Fruit fly (Drosophila melanogaster): ENCODE results near the gene CG6638.

CG6638 gene

DNA sequence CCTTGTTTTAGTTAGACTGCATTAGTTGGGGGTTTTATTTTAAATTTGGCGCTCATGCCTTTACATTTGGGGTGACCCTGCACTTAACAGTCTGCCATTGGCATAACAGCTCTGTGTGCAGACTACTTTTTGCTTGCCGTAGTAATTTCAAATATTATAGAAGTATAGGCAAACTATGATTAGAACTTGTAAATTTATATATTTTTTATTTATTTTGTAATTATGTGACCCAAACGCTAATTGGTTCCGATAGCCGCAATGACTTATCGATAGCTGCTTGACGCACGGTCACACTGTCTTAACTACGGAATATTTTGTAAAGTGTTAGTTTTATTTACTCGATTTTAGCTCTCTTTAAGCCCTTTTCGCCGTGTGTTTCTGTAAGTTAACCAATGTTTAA, 31.2 kb downstream of the CG6638 start, which contains the start of gene rhea (continued):
- no peak for TF ChIP-seq Fer3 (tag; optimal IDR thresholded peaks at IDR 0.05)
- TF ChIP-seq BEAF-32 (GFP tag; optimal IDR thresholded peaks at IDR 0.05): peak; percentile 84
- no peak for TF ChIP-seq lov (optimal IDR thresholded peaks at IDR 0.05)
- no peak for TF ChIP-seq lov (GFP tag; IDR thresholded peaks at IDR 0.05)
- TF ChIP-seq CG4424 (GFP tag; optimal IDR thresholded peaks at IDR 0.05): peak; percentile 22
- peak; percentile 92 for TF ChIP-seq CG13287 (GFP tag; IDR thresholded peaks at IDR 0.05; ENCODE audit: partially characterized antibody)
- no peak for TF ChIP-seq Doc2 (GFP tag; IDR thresholded peaks at IDR 0.05)
- TF ChIP-seq CG34422 (GFP tag; IDR thresholded peaks at IDR 0.05): no peak
- no peak for TF ChIP-seq CG17359 (tag; optimal IDR thresholded peaks at IDR 0.05)
- peak; percentile 68 for TF ChIP-seq CG12659 (GFP tag; optimal IDR thresholded peaks at IDR 0.05)
- TF ChIP-seq ttk (GFP tag; IDR thresholded peaks at IDR 0.05): no peak
- TF ChIP-seq Elba2 (GFP tag; optimal IDR thresholded peaks at IDR 0.05): no peak
- TF ChIP-seq CG2129 (GFP tag; IDR thresholded peaks at IDR 0.05; ENCODE audit: partially characterized antibody): peak; percentile 61
- TF ChIP-seq slbo (GFP tag; IDR thresholded peaks at IDR 0.05): peak; percentile 39; the same call in 1 of the 2 replicates
- no peak for TF ChIP-seq repo (GFP tag; optimal IDR thresholded peaks at IDR 0.05)
- no peak for TF ChIP-seq CG8359 (GFP tag; optimal IDR thresholded peaks at IDR 0.05; ENCODE audit: borderline replicate concordance)
- TF ChIP-seq Fer1 (GFP tag; optimal IDR thresholded peaks at IDR 0.05): peak; percentile 23
- TF ChIP-seq dm (GFP tag; optimal IDR thresholded peaks at IDR 0.05): no peak
- no peak for TF ChIP-seq CG7372 (GFP tag; IDR thresholded peaks at IDR 0.05)
- no peak for TF ChIP-seq MESR4 (GFP tag; optimal IDR thresholded peaks at IDR 0.05)
- TF ChIP-seq stwl (tag; optimal IDR thresholded peaks at IDR 0.05): peak; percentile 53
- no peak for TF ChIP-seq CG15073 (GFP tag; optimal IDR thresholded peaks at IDR 0.05)
- no peak for TF ChIP-seq Hsf (GFP tag; optimal IDR thresholded peaks at IDR 0.05)
- TF ChIP-seq Ravus (GFP tag; IDR thresholded peaks at IDR 0.05): no peak
- TF ChIP-seq lbe (GFP tag; optimal IDR thresholded peaks at IDR 0.05): peak; percentile 53
- TF ChIP-seq dpn (GFP tag; optimal IDR thresholded peaks at IDR 0.05): peak in 1 of 2 experiments; percentile 39
- no peak for TF ChIP-seq CG6689 (GFP tag; IDR thresholded peaks at IDR 0.05)
- peak; percentile 6 for TF ChIP-seq Chrac-16 (GFP tag; optimal IDR thresholded peaks at IDR 0.05)
- no peak for TF ChIP-seq Tbp (GFP tag; optimal IDR thresholded peaks at IDR 0.05)
- TF ChIP-seq CG30431 (GFP tag; optimal IDR thresholded peaks at IDR 0.05): no peak
- no peak for TF ChIP-seq Awh (GFP tag; IDR thresholded peaks at IDR 0.05)
- peak; percentile 7 for TF ChIP-seq tx (GFP tag; optimal IDR thresholded peaks at IDR 0.05)
- peak; percentile 57 for TF ChIP-seq CG42726 (GFP tag; IDR thresholded peaks at IDR 0.05; ENCODE audit: partially characterized antibody)
- peak; percentile 71; the same call in 2 of the 3 replicates for TF ChIP-seq CG6791 (GFP tag; IDR thresholded peaks at IDR 0.05; ENCODE audit: partially characterized antibody)
- peak; percentile 52 for TF ChIP-seq HmgZ (tag; optimal IDR thresholded peaks at IDR 0.05)
- peak; percentile 73 for TF ChIP-seq sens (GFP tag)
- no peak for TF ChIP-seq CG7271 (tag; optimal IDR thresholded peaks at IDR 0.05)
- peak; percentile 53 for TF ChIP-seq tin (GFP tag; optimal IDR thresholded peaks at IDR 0.05)
- peak; percentile 15 for TF ChIP-seq CG13424 (tag; optimal IDR thresholded peaks at IDR 0.05)
- peak; percentile 1 for TF ChIP-seq CG30020 (tag; optimal IDR thresholded peaks at IDR 0.05)
- TF ChIP-seq hbn (GFP tag; IDR thresholded peaks at IDR 0.05; ENCODE audit: partially characterized antibody): peak; percentile 66
- no peak for TF ChIP-seq CG6765 (GFP tag; optimal IDR thresholded peaks at IDR 0.05)
- no peak for TF ChIP-seq btn (GFP tag; optimal IDR thresholded peaks at IDR 0.05)
- TF ChIP-seq sens-2 (GFP tag; IDR thresholded peaks at IDR 0.05): no peak
- TF ChIP-seq CG7987 (GFP tag; optimal IDR thresholded peaks at IDR 0.05): no peak
- TF ChIP-seq gcm2 (GFP tag; optimal IDR thresholded peaks at IDR 0.05): no peak
- peak; percentile 55 for TF ChIP-seq CG2712 (tag; optimal IDR thresholded peaks at IDR 0.05)
- TF ChIP-seq vvl (GFP tag; IDR thresholded peaks at IDR 0.05): peak; percentile 43; the same call in 1 of the 2 replicates
- peak; percentile 3 for TF ChIP-seq CG33213 (GFP tag; optimal IDR thresholded peaks at IDR 0.05)
- TF ChIP-seq CG31224 (GFP tag; IDR thresholded peaks at IDR 0.05): no peak
- TF ChIP-seq CG14710 (tag; optimal IDR thresholded peaks at IDR 0.05): peak; percentile 64
- TF ChIP-seq GATAe (GFP tag; conservative IDR thresholded peaks at IDR 0.05): no peak
